Worm (Caenorhabditis elegans): ENCODE measurements around the gene C50D2.2.
A peak's percentile ranks its signal among the peaks of the same experiment; 100 is the strongest.
"Not testable (repeated sequence)": the region's sequence is repeated elsewhere in the genome, so short reads cannot be mapped to it uniquely, and the experiment has no call there.

C50D2.2 gene

DNA sequence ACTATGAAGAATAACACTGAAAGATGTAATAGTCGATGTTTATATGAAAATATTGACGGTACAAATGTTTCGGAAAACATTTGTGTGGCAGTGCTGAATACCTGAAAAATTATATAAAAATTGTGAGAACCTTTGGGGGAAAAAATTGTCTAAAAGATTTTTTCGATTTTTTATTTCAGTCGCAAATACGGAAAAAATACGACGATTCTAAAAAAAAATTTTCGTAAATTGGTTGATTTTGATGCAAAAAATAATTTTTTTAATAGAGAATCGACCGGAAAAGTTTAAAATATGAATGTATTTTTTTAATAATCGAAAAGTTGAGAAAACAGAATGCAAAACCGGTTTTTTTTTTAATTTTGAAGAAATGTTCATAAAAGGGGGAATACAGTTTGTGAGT lies 13.8 kb upstream of the C50D2.2 start, which contains the start of gene C50D2.7:
C50D2.7 (minus strand) TSS at position 101 of the 400 bp plus-strand sequence.
- TF ChIP-seq nhr-28 (tag; optimal IDR thresholded peaks at IDR 0.05), result no peak
- no peak for TF ChIP-seq nhr-77 (tag; optimal IDR thresholded peaks at IDR 0.05)
- no peak for TF ChIP-seq nhr-237 (tag; optimal IDR thresholded peaks at IDR 0.05)

DNA sequence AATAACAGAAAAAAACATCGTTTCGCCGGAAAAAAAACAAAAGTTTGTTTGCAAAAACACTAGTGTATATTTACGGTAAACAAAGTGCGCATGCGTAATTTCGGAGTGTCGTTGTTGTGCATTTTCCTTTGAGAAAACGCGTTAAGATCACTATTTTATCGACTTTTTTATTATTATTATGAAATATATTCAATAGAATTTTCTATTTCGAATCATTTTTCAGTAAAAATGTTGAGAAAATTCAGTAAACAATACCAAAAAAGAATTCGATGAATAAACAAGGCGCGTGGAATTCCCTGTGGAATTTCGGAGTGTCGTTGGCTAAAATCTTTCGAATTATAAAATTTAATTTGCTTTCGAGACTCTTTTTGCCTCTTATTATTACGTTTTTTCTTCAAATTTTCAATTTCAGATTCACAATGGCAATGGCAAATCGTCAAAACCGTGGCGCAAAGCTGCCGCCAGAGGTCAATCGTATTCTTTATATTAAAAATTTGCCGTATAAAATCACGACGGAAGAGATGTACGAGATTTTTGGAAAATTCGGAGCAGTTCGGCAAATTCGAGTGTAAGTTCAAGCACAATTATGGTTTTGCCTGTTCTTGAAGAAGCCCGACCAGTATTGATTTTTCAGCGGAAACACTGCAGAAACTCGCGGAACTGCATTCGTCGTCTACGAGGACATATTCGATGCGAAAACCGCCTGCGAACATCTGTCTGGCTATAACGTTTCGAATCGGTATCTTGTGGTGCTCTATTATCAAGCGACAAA lies 10.8 kb upstream of the C50D2.2 start, which contains the start of the genes luc-7L3 and sftb-6:
luc-7L3 (minus strand) TSS at position 36 of the 772 bp plus-strand sequence.
sftb-6 (plus strand) TSS at position 413 of the 772 bp plus-strand sequence.
- TF ChIP-seq R02D3.7 (tag; optimal IDR thresholded peaks at IDR 0.05), result peak; percentile 95
- no peak for TF ChIP-seq daf-12 (tag; optimal IDR thresholded peaks at IDR 0.05)
- peak; percentile 37 for TF ChIP-seq skn-1 (tag; optimal IDR thresholded peaks at IDR 0.05)
- peak; percentile 70 for TF ChIP-seq hmg-11 (tag; optimal IDR thresholded peaks at IDR 0.05)
- TF ChIP-seq egl-5 (tag; optimal IDR thresholded peaks at IDR 0.05), result no peak
- TF ChIP-seq ceh-28 (tag; optimal IDR thresholded peaks at IDR 0.05), result no peak
- TF ChIP-seq nfya-1 (tag; optimal IDR thresholded peaks at IDR 0.05; ENCODE audit: insufficient read depth), result peak; percentile 43
- TF ChIP-seq nhr-23 (tag; optimal IDR thresholded peaks at IDR 0.05), result peak; percentile 45
- peak; percentile 28 for TF ChIP-seq snpc-4 (tag; optimal IDR thresholded peaks at IDR 0.05)
- TF ChIP-seq elt-2 (tag; optimal IDR thresholded peaks at IDR 0.05), result peak; percentile 30
- TF ChIP-seq fos-1 (tag; optimal IDR thresholded peaks at IDR 0.05), result no peak
- TF ChIP-seq pha-4 (tag; optimal IDR thresholded peaks at IDR 0.05), result peak; percentile 66
- TF ChIP-seq lin-15B (tag; optimal IDR thresholded peaks at IDR 0.05), result peak; percentile 73

DNA sequence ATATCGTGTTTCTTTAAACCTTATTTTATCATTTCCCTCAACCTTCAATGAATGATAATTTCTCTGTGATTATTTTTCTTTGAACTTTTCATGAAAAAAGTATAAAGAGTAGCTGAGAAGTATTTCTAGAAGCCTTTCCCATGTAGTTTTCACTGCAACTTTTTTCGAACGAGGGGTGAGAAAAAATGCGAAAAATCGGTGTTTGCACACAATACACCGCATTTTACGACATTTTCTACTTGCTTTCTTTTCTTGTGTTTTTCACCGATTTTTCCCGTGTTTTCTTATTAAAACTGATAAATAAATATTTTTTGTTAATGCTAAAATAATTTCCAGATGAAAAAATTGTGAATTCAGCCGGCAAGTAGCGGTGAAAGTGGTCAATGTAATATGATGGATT lies 10.1 kb upstream of the C50D2.2 start, which contains the start of gene C50D2.10:
C50D2.10 (plus strand) TSS at position 245 of the 400 bp plus-strand sequence.
- not testable (repeated sequence) for TF ChIP-seq nhr-11, nhr-237, ceh-9 (tag; optimal IDR thresholded peaks at IDR 0.05)

DNA sequence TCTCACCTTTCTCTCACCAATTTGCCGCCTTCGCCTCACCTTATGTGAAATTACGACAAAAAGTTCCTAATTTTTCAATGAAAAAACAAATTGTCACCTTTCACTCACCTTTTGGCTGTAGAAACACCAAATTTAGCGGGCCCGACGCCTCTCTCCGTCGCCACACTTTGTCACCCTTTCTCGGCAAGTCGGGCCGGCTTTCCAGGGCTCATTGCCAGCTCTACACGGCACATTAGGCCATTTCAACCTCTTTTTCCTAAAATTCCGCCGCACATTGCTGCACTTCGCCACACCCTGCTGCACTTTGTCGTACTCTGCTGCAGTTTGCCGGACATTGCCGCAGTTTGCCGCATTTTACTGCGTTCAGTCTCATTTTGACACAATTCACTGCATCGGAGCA lies 7.8 kb upstream of the C50D2.2 start:
- TF ChIP-seq hmg-11 (tag; optimal IDR thresholded peaks at IDR 0.05), result no peak
- no peak for TF ChIP-seq mdl-1 (tag; optimal IDR thresholded peaks at IDR 0.05)
- no peak for TF ChIP-seq nhr-11 (tag; optimal IDR thresholded peaks at IDR 0.05)
- TF ChIP-seq lsy-12 (tag; optimal IDR thresholded peaks at IDR 0.05), result no peak
- no peak for TF ChIP-seq ceh-16 (tag; optimal IDR thresholded peaks at IDR 0.05)
- TF ChIP-seq unc-39 (tag; optimal IDR thresholded peaks at IDR 0.05), result no peak
- TF ChIP-seq aly-2 (tag; optimal IDR thresholded peaks at IDR 0.05), result no peak
- no peak for TF ChIP-seq lin-39 (tag; optimal IDR thresholded peaks at IDR 0.05)
- TF ChIP-seq unc-62 (GFP tag; optimal IDR thresholded peaks at IDR 0.05), result no peak
- no peak for TF ChIP-seq ceh-9 (tag; optimal IDR thresholded peaks at IDR 0.05)
- TF ChIP-seq daf-12 (tag; optimal IDR thresholded peaks at IDR 0.05), result no peak
- TF ChIP-seq nhr-67 (tag; optimal IDR thresholded peaks at IDR 0.05), result no peak
- TF ChIP-seq fos-1 (tag; optimal IDR thresholded peaks at IDR 0.05), result no peak
- TF ChIP-seq elt-3 (tag; optimal IDR thresholded peaks at IDR 0.05), result no peak
- no peak for TF ChIP-seq ztf-11 (tag; optimal IDR thresholded peaks at IDR 0.05)
- no peak for TF ChIP-seq pha-4 (tag; optimal IDR thresholded peaks at IDR 0.05)
- TF ChIP-seq jun-1 (tag; optimal IDR thresholded peaks at IDR 0.05), result no peak
- TF ChIP-seq R02D3.7 (tag; optimal IDR thresholded peaks at IDR 0.05), result no peak

DNA sequence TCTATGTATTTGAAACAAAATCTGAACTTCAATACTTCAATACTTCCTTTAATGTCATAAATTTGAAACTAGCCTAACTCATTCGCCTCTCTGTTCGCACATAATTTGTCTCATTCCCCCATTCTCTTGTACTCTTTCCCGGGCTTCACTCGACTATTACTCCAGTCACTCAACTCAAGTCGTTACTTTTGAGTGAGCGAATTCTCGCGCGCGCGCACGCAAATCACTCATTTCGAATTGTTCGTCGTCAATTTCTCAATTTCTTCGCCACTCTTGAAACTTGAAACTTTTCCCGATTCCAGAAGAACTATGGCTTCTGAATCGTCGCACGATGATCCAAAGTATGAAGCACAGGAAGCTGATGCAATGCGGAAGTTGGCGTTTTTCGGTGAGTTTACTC lies 4.7 kb upstream of the C50D2.2 start, which contains the start of gene col-68:
col-68 (plus strand) TSS at position 301 of the 400 bp plus-strand sequence.
- TF ChIP-seq unc-62 (GFP tag; optimal IDR thresholded peaks at IDR 0.05) (no peak), nhr-25 (tag; optimal IDR thresholded peaks at IDR 0.05) (no peak), ama-1 (optimal IDR thresholded peaks at IDR 0.05) (no peak), ceh-9 (tag; optimal IDR thresholded peaks at IDR 0.05) (no peak), ztf-11 (tag; optimal IDR thresholded peaks at IDR 0.05) (no peak), lin-15B (tag; optimal IDR thresholded peaks at IDR 0.05) (no peak), elt-1 (tag; optimal IDR thresholded peaks at IDR 0.05) (no peak), lin-39 (tag; optimal IDR thresholded peaks at IDR 0.05) (no peak)
